Fruit fly (Drosophila melanogaster): ENCODE results near the gene CG9173.

Gene CG9173

DNA sequence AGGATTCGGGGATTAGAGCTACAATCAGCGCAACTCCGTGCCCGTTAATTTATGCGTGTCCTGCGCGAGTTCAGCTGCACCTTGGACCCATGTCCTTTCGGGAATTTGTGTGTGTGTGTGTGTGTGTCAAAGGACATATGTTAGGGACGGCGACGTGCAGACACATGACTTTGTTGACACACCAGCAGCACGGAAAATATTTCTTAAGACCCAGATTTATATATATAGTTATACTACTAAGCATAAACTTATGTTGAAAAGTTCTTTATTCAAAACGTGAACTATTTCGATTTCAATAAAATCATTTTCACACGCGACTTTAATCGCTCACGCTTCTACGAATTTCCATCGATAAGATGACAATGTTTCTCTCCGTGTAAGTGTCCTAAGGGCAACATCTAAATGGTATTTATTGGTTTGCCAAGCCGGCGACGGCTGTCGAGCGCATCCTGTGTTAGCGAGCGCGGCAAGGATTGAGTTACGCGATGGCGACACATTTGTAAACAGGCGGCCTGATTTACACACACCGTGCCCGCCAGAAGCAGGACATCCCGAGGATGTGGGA is 8.3 kb upstream of the CG9173 start:
- no peak for TF ChIP-seq CG7045 (GFP tag; optimal IDR thresholded peaks at IDR 0.05)
- TF ChIP-seq Clk (GFP tag; optimal IDR thresholded peaks at IDR 0.05) = no peak
- TF ChIP-seq cic (GFP tag; optimal IDR thresholded peaks at IDR 0.05) = no peak
- no peak for TF ChIP-seq CG1620 (GFP tag; optimal IDR thresholded peaks at IDR 0.05)
- no peak for TF ChIP-seq tj (GFP tag; optimal IDR thresholded peaks at IDR 0.05)
- no peak for TF ChIP-seq Mnt (GFP tag; optimal IDR thresholded peaks at IDR 0.05)

DNA sequence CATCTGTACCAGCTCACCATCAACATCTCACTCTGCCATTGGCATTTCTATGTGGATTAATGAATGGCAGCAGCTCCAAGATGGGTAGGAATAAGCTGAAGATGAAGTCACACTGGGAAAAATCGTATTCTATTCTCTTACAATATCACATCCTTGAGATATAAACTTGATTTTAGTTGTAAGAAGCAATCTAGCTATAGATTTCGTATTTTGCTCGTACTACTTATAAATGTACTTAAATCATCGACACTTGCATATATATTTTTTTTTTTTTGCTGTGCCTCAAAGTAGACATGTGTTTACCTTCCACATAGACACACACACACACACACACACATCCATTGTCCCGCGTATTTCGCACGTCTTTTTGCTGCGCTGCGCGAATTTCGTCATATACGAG is 1.2 kb upstream of the CG9173 start:
- TF ChIP-seq Mnt (GFP tag; optimal IDR thresholded peaks at IDR 0.05) = no peak
- no peak for TF ChIP-seq CG1620 (GFP tag; optimal IDR thresholded peaks at IDR 0.05)
- TF ChIP-seq pad (GFP tag; optimal IDR thresholded peaks at IDR 0.05) = no peak
- TF ChIP-seq CG7101 (tag; optimal IDR thresholded peaks at IDR 0.05) = no peak
- no peak for TF ChIP-seq CG14711 (tag; optimal IDR thresholded peaks at IDR 0.05)
- no peak for TF ChIP-seq tj (GFP tag; optimal IDR thresholded peaks at IDR 0.05)

DNA sequence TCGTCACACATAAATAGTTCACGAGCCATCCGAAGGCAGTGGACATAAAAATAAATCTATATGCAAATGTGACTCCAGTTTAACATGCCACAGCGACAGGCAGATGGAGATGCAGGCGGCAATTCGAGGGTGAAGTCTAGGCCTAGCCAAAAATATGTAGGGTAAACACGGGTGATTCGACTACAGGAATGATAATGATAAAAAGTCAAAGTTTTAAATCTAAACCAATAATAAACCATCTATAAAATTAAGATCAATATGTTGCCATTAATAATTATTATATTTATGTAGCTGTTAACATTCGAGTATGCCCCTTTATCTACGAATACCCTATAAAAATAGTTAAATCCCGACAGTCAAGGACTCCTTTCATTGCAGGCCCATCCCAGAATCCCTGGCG is 2.3 kb downstream of the CG9173 start:
- TF ChIP-seq ovo (GFP tag; optimal IDR thresholded peaks at IDR 0.05) (no peak), bab1 (GFP tag; optimal IDR thresholded peaks at IDR 0.05) (no peak), cnc (optimal IDR thresholded peaks at IDR 0.05) (no peak), Mnt (GFP tag; optimal IDR thresholded peaks at IDR 0.05) (no peak), tj (GFP tag; optimal IDR thresholded peaks at IDR 0.05) (no peak), CG1620 (GFP tag; optimal IDR thresholded peaks at IDR 0.05) (no peak), CG33017 (tag; optimal IDR thresholded peaks at IDR 0.05) (no peak), CG7101 (tag; optimal IDR thresholded peaks at IDR 0.05) (no peak), Hr96 (GFP tag; optimal IDR thresholded peaks at IDR 0.05) (no peak), CG12768 (GFP tag; optimal IDR thresholded peaks at IDR 0.05) (no peak), Clk (GFP tag; optimal IDR thresholded peaks at IDR 0.05) (no peak), CG5204 (GFP tag; optimal IDR thresholded peaks at IDR 0.05) (no peak), CG11617 (GFP tag; optimal IDR thresholded peaks at IDR 0.05) (no peak)

DNA sequence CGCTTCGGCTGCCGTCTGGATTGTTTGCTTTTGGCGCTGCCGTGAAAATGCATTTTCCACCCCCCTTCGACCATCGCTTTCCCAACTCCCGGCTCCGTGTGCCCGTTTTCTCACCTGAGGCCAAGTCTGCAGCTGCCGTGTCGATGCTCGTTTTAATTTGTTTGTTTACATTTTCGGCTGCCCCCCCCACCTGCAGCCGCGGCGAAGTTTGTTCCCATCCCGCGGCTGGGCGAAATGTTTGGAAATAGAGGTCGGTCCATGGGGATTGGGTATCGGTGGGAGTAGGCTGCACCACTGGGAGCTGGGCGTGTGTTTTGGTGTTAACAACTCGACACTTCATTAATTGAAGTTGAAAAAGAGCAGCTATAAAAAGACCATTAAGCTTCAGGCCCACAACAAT is 3.3 kb downstream of the CG9173 start:
- TF ChIP-seq CG7045 (GFP tag; optimal IDR thresholded peaks at IDR 0.05) (no peak), ovo (GFP tag; optimal IDR thresholded peaks at IDR 0.05) (no peak), cic (GFP tag; optimal IDR thresholded peaks at IDR 0.05) (no peak), Clk (GFP tag; optimal IDR thresholded peaks at IDR 0.05) (no peak), tj (GFP tag; optimal IDR thresholded peaks at IDR 0.05) (no peak), Crg-1 (GFP tag; optimal IDR thresholded peaks at IDR 0.05) (no peak), CG33017 (tag; optimal IDR thresholded peaks at IDR 0.05) (no peak), Hr96 (GFP tag; optimal IDR thresholded peaks at IDR 0.05) (no peak), Mnt (GFP tag; optimal IDR thresholded peaks at IDR 0.05) (no peak), cnc (optimal IDR thresholded peaks at IDR 0.05) (no peak), CG12768 (GFP tag; optimal IDR thresholded peaks at IDR 0.05) (no peak), CG14711 (tag; optimal IDR thresholded peaks at IDR 0.05) (no peak), kay (GFP tag; ENCODE audit: borderline replicate concordance) (no peak), CG1620 (GFP tag; optimal IDR thresholded peaks at IDR 0.05) (no peak), CG5204 (GFP tag; optimal IDR thresholded peaks at IDR 0.05) (no peak), bab1 (GFP tag; optimal IDR thresholded peaks at IDR 0.05) (no peak), pad (GFP tag; optimal IDR thresholded peaks at IDR 0.05) (no peak), toe (GFP tag; optimal IDR thresholded peaks at IDR 0.05) (no peak)

DNA sequence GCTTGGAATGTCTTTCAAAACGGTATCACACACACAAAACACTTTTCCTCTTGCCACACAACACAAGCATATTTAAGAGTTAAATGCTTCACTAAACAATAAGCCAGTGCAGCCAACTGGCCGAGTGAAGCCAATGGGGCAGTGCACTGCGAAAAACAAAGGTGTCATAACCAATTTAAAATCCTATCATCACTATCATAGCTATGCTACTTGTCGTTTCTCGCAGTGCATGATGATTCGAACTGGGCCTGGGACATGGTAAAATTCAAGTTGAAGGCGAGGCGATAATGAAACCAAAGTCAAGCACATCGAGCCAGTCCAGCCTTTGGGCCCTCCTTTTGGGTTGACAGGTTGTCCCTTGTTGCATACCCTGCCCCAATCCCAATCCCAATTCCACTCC is 4.5 kb downstream of the CG9173 start:
- TF ChIP-seq Hr96 (GFP tag; optimal IDR thresholded peaks at IDR 0.05) (no peak), pad (GFP tag; optimal IDR thresholded peaks at IDR 0.05) (no peak), Crg-1 (GFP tag; optimal IDR thresholded peaks at IDR 0.05) (no peak), CG14711 (tag; optimal IDR thresholded peaks at IDR 0.05) (no peak)

DNA sequence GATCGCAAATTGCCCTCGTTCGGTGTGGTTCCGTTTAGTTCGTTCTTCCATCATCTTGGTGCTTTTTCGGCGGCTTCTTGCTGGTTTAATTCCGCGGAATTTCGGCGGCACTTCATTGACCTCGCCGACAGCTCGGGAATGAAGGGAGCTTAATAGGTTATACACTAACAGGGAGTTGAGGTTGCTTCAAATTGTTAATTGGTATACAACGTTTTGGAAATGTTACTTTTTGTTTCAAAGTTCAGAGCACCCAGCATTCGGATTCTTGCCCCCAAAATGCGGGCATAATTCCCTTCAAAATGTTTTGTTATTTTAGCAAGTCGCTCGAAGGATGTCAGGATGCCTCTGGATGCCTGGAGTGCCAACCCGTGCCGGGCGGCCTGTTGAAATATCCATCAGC is 5.4 kb downstream of the CG9173 start:
- no peak for TF ChIP-seq toe (GFP tag; optimal IDR thresholded peaks at IDR 0.05)
- no peak for TF ChIP-seq cnc (optimal IDR thresholded peaks at IDR 0.05)
- no peak for TF ChIP-seq cic (GFP tag; optimal IDR thresholded peaks at IDR 0.05)
- no peak for TF ChIP-seq CG33017 (tag; optimal IDR thresholded peaks at IDR 0.05)
- TF ChIP-seq CG12768 (GFP tag; optimal IDR thresholded peaks at IDR 0.05) = no peak
- TF ChIP-seq ovo (GFP tag; optimal IDR thresholded peaks at IDR 0.05) = no peak
- no peak for TF ChIP-seq CG5204 (GFP tag; optimal IDR thresholded peaks at IDR 0.05)
- TF ChIP-seq Crg-1 (GFP tag; optimal IDR thresholded peaks at IDR 0.05) = no peak
- no peak for TF ChIP-seq CG7101 (tag; optimal IDR thresholded peaks at IDR 0.05)
- TF ChIP-seq pad (GFP tag; optimal IDR thresholded peaks at IDR 0.05) = no peak

DNA sequence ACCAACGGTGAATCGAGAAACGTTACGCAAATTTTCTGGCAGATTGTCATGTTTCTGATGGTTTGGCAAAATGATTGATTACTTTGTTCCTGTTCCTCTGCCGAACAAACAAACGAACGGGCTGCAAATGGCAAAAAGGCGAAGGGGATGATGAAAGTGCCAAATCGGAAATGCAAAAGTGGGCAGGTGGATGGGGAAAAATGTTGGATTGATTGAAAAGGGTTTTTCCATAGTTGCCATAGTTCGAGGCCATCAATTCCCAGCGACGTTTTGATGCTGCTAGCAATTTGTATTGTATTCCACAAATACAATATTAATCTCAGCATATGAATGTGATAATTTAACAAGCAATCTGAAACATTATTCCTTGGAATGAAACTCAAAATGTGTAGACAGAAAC is 7.3 kb downstream of the CG9173 start, which contains the start of gene FucTD:
FucTD (plus strand) TSS at position 301 of the 400 bp plus-strand sequence.
- TF ChIP-seq Hr96 (GFP tag; optimal IDR thresholded peaks at IDR 0.05) = no peak
- no peak for TF ChIP-seq CG7101 (tag; optimal IDR thresholded peaks at IDR 0.05)
- no peak for TF ChIP-seq Mnt (GFP tag; optimal IDR thresholded peaks at IDR 0.05)
- TF ChIP-seq CG7045 (GFP tag; optimal IDR thresholded peaks at IDR 0.05) = no peak
- TF ChIP-seq CG14711 (tag; optimal IDR thresholded peaks at IDR 0.05) = no peak
- TF ChIP-seq CG12768 (GFP tag; optimal IDR thresholded peaks at IDR 0.05) = no peak
- TF ChIP-seq Crg-1 (GFP tag; optimal IDR thresholded peaks at IDR 0.05) = no peak
- no peak for TF ChIP-seq CG5204 (GFP tag; optimal IDR thresholded peaks at IDR 0.05)
- no peak for TF ChIP-seq Clk (GFP tag; optimal IDR thresholded peaks at IDR 0.05)
- TF ChIP-seq bab1 (GFP tag; optimal IDR thresholded peaks at IDR 0.05) = no peak
- TF ChIP-seq pad (GFP tag; optimal IDR thresholded peaks at IDR 0.05) = no peak
- no peak for TF ChIP-seq CG33017 (tag; optimal IDR thresholded peaks at IDR 0.05)
- TF ChIP-seq kay (GFP tag; ENCODE audit: borderline replicate concordance) = no peak
- TF ChIP-seq toe (GFP tag; optimal IDR thresholded peaks at IDR 0.05) = no peak
